Worm (Caenorhabditis elegans) whole organism, early embryonic: ENCODE results near the gene tlp-1.

ENCODE experiments used
- F13C5.2 ChIP-seq: sonication (generic microtip); optimal IDR thresholded peaks from 2 replicates; lab custom pipeline; 2017; ENCODE audit warnings: mild to moderate bottlenecking, missing genetic modification characterization, inconsistent platforms, missing compliant biosample characterization
- aly-1 ChIP-seq: sonication (generic microtip); optimal IDR thresholded peaks from 2 replicates; lab custom pipeline; 2016; ENCODE audit warnings: missing genetic modification characterization, missing compliant biosample characterization
- ama-1 ChIP-seq: fragments of 150-350 bp; optimal IDR thresholded peaks from 2 replicates; lab custom pipeline; 2014
- flt-1 ChIP-seq: fragments of 200-800 bp; sonication (Bioruptor generic); IDR thresholded peaks from 2 replicates; pipeline ENCODE4 v1.3.6; 2022; ENCODE audit warnings: missing genetic modification characterization, missing compliant biosample characterization
- hnd-1 ChIP-seq: sonication (generic microtip); optimal IDR thresholded peaks from 2 replicates; lab custom pipeline; 2016; ENCODE audit warnings: missing genetic modification characterization, missing compliant biosample characterization

DNA sequence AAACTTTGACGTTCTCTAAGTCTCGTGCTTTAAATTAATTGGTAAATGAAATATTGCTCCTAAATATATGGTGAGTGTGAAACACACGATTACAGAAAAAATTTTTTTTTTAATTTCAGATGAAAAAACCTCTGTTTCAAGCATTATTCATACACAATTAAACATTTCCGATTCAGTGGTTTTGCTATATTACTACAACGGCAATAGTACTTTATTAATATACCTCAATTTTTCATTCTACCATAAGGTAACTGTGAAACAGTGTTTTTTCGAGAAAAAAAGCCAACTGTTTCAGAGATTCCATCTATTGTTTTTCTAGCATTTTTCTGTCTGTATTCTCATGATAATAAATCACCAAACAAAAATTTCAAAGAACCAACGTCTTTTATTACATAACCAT, 3.0 kb downstream of the tlp-1 start:
- TF ChIP-seq hnd-1 (tag; lab: Kevin White, UChicago) (no peak), ama-1 (no peak), aly-1 (tag; lab: Kevin White, UChicago) (no peak), flt-1 (GFP tag; lab: Robert Waterston, UW) (no peak), F13C5.2 (tag; lab: Kevin White, UChicago) (no peak)
